Worm (Caenorhabditis elegans): ENCODE results near the gene ifg-1.
A peak's percentile ranks its signal among the peaks of the same experiment; 100 is the strongest.

ce11 chrII:8204039-8204438 is 13.0 kb upstream of the ifg-1 start, which contains the start of gene col-76:
- TF ChIP-seq nhr-76 (tag; optimal IDR thresholded peaks at IDR 0.05) (no peak), elt-3 (tag; optimal IDR thresholded peaks at IDR 0.05) (no peak), unc-62 (GFP tag; optimal IDR thresholded peaks at IDR 0.05) (no peak), ceh-83 (GFP tag; optimal IDR thresholded peaks at IDR 0.05) (no peak), unc-39 (tag; optimal IDR thresholded peaks at IDR 0.05) (no peak), elt-1 (tag; optimal IDR thresholded peaks at IDR 0.05; ENCODE audit: borderline replicate concordance, insufficient read depth) (peak; percentile 8), nhr-12 (tag; optimal IDR thresholded peaks at IDR 0.05) (no peak), nhr-237 (tag; optimal IDR thresholded peaks at IDR 0.05) (no peak), pha-4 (tag; optimal IDR thresholded peaks at IDR 0.05) (no peak)
